Worm (Caenorhabditis elegans): Measurements from ENCODE around the gene F35F10.5.

DNA sequence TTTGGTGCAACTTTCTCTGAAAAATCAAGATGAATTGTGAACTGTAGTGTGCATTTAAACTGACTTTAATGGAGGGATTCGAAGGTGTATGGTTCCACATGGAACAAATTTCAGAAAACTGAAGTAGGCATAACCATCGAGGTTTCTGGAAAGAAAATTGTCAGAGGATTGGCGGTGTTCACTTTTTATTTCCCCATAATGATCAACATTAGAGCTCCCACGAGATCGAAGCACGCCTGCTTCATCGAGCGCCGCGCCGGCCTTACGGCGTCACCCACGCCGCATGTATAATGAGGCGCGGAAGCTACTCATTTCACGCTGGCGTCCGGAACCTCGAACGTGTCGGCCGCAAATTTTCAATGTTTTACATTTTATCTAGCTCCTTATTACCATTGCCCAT is 3.4 kb downstream of the F35F10.5 start:
- TF ChIP-seq tab-1 (GFP tag; IDR thresholded peaks at IDR 0.05) (no peak), ztf-23 (GFP tag; IDR thresholded peaks at IDR 0.05) (no peak), cog-1 (tag; optimal IDR thresholded peaks at IDR 0.05) (no peak), med-1 (GFP tag; optimal IDR thresholded peaks at IDR 0.05; ENCODE audit: insufficient read depth) (no peak), ztf-29 (GFP tag; IDR thresholded peaks at IDR 0.05) (no peak), T22C8.4 (GFP tag; IDR thresholded peaks at IDR 0.05) (no peak), ref-1 (GFP tag; conservative IDR thresholded peaks at IDR 0.05) (no peak), flt-1 (GFP tag; IDR thresholded peaks at IDR 0.05) (no peak)

Measured in whole organism, midembryonic.